Worm (Caenorhabditis elegans): ENCODE data around the gene Y38H6C.8.

The Y38H6C.8 gene

DNA sequence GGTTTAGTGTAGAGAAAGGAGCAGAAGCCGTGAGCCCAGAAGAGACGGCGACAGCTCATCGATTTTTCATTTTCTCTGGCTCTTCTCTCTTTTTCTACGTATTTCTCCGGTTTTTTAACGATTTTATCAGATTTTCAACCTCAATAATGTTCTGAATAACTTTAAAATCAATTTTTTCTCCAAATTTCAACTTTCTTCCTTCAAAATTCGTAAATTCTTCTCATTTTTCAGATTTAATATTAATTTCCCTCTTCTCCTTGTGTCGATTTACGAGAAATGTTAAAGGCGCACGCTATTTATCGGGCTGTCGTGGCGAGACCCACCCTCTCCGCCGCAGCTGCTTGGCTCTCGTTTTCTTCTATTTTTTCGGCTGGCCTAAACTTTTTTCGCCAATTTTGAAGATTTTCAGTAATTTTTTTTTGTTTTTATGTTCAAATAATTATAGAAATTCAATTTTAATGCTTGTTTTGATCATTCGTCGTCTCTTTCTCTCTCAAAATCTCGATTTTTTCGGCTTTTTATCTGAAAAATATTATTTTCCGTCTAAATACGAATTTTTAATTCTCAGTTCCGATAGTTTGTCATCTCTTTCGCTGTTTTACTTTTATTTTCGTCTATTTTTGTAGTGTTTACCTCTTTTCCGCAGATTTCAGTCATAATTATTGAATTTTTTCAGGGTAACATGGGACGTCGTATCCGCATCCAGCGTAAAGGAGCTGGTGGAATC is 34.6 kb upstream of the Y38H6C.8 start, which contains the start of the genes calf-1 and rpl-2 (continued):
- TF ChIP-seq rpc-1 (optimal IDR thresholded peaks at IDR 0.05) (no peak), rpc-1 (tag; optimal IDR thresholded peaks at IDR 0.05) (no peak), lsl-1 (GFP tag; optimal IDR thresholded peaks at IDR 0.05) (peak; percentile 37), nfya-2 (GFP tag; IDR thresholded peaks at IDR 0.05) (no peak), Y95B8A.8 (GFP tag; IDR thresholded peaks at IDR 0.05) (no peak), hmg-20 (GFP tag; IDR thresholded peaks at IDR 0.05) (no peak), ekl-4 (GFP tag; IDR thresholded peaks at IDR 0.05) (peak; percentile 34; the same call in 1 of the 2 replicates), Y56A3A.18 (GFP tag; IDR thresholded peaks at IDR 0.05) (no peak), mes-4 (tag; optimal IDR thresholded peaks at IDR 0.05) (no peak), repo-1 (tag; optimal IDR thresholded peaks at IDR 0.05) (no peak), C06A6.2 (GFP tag; conservative IDR thresholded peaks at IDR 0.05) (no peak), madf-6 (GFP tag; IDR thresholded peaks at IDR 0.05) (peak; percentile 60; the same call in 1 of the 2 replicates), aptf-3 (GFP tag; IDR thresholded peaks at IDR 0.05) (no peak), B0336.3 (GFP tag; IDR thresholded peaks at IDR 0.05) (no peak), bed-2 (GFP tag; IDR thresholded peaks at IDR 0.05) (no peak), F57A8.1 (GFP tag; optimal IDR thresholded peaks at IDR 0.05) (no peak), hrde-1 (tag; optimal IDR thresholded peaks at IDR 0.05; ENCODE audit: borderline replicate concordance) (no peak), mcd-1 (GFP tag; IDR thresholded peaks at IDR 0.05) (peak; percentile 20; the same call in 1 of the 2 replicates), attf-5 (GFP tag; optimal IDR thresholded peaks at IDR 0.05) (peak; percentile 51), snpc-1.3 (tag; optimal IDR thresholded peaks at IDR 0.05; ENCODE audit: insufficient read depth) (peak; percentile 51), F33H1.4 (GFP tag; IDR thresholded peaks at IDR 0.05) (peak; percentile 86), dpl-1 (GFP tag; optimal IDR thresholded peaks at IDR 0.05) (no peak), B0019.2 (GFP tag; conservative IDR thresholded peaks at IDR 0.05) (no peak), snpc-3.4 (tag; optimal IDR thresholded peaks at IDR 0.05) (no peak), pha-4 (tag; optimal IDR thresholded peaks at IDR 0.05) (no peak), ztf-6 (GFP tag; IDR thresholded peaks at IDR 0.05) (no peak), lin-40 (tag; optimal IDR thresholded peaks at IDR 0.05) (peak; percentile 24), snpc-4 (GFP tag; optimal IDR thresholded peaks at IDR 0.05) (peak; percentile 44), snpc-4 (tag; optimal IDR thresholded peaks at IDR 0.05) (peak in 2 of 4 experiments; percentile 9 to 36), F39B2.1 (GFP tag; IDR thresholded peaks at IDR 0.05) (no peak), ceh-58 (GFP tag; IDR thresholded peaks at IDR 0.05) (no peak), lin-26 (GFP tag; IDR thresholded peaks at IDR 0.05) (no peak), nfyb-1 (GFP tag; IDR thresholded peaks at IDR 0.05) (no peak), tbx-9 (tag; optimal IDR thresholded peaks at IDR 0.05; ENCODE audit: borderline replicate concordance) (no peak), chd-7 (tag; optimal IDR thresholded peaks at IDR 0.05) (no peak), ama-1 (optimal IDR thresholded peaks at IDR 0.05) (no peak), ama-1 (GFP tag; optimal IDR thresholded peaks at IDR 0.05) (no peak), ztf-25 (GFP tag; IDR thresholded peaks at IDR 0.05) (no peak), ets-4 (GFP tag; optimal IDR thresholded peaks at IDR 0.05) (no peak), mxl-1 (tag; optimal IDR thresholded peaks at IDR 0.05) (no peak), attf-3 (GFP tag; conservative IDR thresholded peaks at IDR 0.05) (no peak), B0035.1 (tag; optimal IDR thresholded peaks at IDR 0.05) (no peak), ceh-40 (GFP tag; IDR thresholded peaks at IDR 0.05) (no peak), ceh-100 (GFP tag; IDR thresholded peaks at IDR 0.05) (no peak), T26A5.8 (tag; optimal IDR thresholded peaks at IDR 0.05) (no peak), egl-44 (GFP tag; IDR thresholded peaks at IDR 0.05) (no peak), ztf-18 (tag; optimal IDR thresholded peaks at IDR 0.05) (no peak), F55B11.4 (tag; optimal IDR thresholded peaks at IDR 0.05; ENCODE audit: borderline replicate concordance, insufficient read depth) (no peak), madf-10 (tag; optimal IDR thresholded peaks at IDR 0.05) (peak; percentile 7)

Measured in whole organism, young adult.